Fruit fly (Drosophila melanogaster): ENCODE results near the gene CG17298.
A peak's percentile ranks its signal among the peaks of the same experiment; 100 is the strongest.

- TF ChIP-seq zf30C (GFP tag; optimal IDR thresholded peaks at IDR 0.05) (no peak), CG4617 (GFP tag; optimal IDR thresholded peaks at IDR 0.05; ENCODE audit: borderline replicate concordance) (no peak), CG12155 (GFP tag; optimal IDR thresholded peaks at IDR 0.05) (peak; percentile 32), sc (optimal IDR thresholded peaks at IDR 0.05) (no peak), sc (GFP tag; optimal IDR thresholded peaks at IDR 0.05) (peak; percentile 78), psq (GFP tag; optimal IDR thresholded peaks at IDR 0.05) (peak; percentile 36), Mad (GFP tag; optimal IDR thresholded peaks at IDR 0.05) (peak; percentile 13), CG8478 (optimal IDR thresholded peaks at IDR 0.05) (no peak), CG13775 (GFP tag; optimal IDR thresholded peaks at IDR 0.05) (peak; percentile 40), luna (GFP tag; optimal IDR thresholded peaks at IDR 0.05) (peak; percentile 66), CG17385 (GFP tag; optimal IDR thresholded peaks at IDR 0.05) (peak; percentile 69), CG18011 (GFP tag; optimal IDR thresholded peaks at IDR 0.05) (peak; percentile 72), CG7987 (GFP tag; optimal IDR thresholded peaks at IDR 0.05) (peak; percentile 85)
Observed at dm6 chr3R:21297387-21297956, 14.5 kb downstream of the CG17298 start.

Data from whole organism, embryonic.